Fruit fly (Drosophila melanogaster) whole organism, embryonic: ENCODE results near the gene brm.
A peak's percentile ranks its signal among the peaks of the same experiment; 100 is the strongest.

Experiments used
- Ada2b ChIP-seq: fragments of 200-800 bp; sonication (Bioruptor generic); IDR thresholded peaks from 2 replicates; pipeline ENCODE4 v1.3.6; 2022; ENCODE audit warnings: missing biosample characterization, missing genetic modification characterization
- B-H1 ChIP-seq: fragments of 200-800 bp; sonication (Bioruptor generic); IDR thresholded peaks from 3 replicates; pipeline ENCODE4 v1.3.6; 2022; ENCODE audit warnings: missing biosample characterization, missing genetic modification characterization
- CG10274 ChIP-seq: fragments of 200-800 bp; sonication (Bioruptor generic); optimal IDR thresholded peaks from 3 replicates; lab custom pipeline; 2017; ENCODE audit warnings: missing biosample characterization, mild to moderate bottlenecking, missing genetic modification characterization
- CG11247 ChIP-seq: fragments of 200-800 bp; sonication (Bioruptor generic); IDR thresholded peaks from 2 replicates; pipeline ENCODE4 v1.3.6; 2022; ENCODE audit warnings: missing biosample characterization, missing genetic modification characterization
- CG1233 ChIP-seq: fragments of 200-800 bp; sonication (Bioruptor generic); optimal IDR thresholded peaks from 4 replicates; lab custom pipeline; 2018; ENCODE audit warnings: missing biosample characterization, mild to moderate bottlenecking, missing genetic modification characterization
- CG13624 ChIP-seq: fragments of 200-800 bp; sonication (Bioruptor generic); optimal IDR thresholded peaks from 2 replicates; lab custom pipeline; 2016; ENCODE audit warnings: missing biosample characterization, missing genetic modification characterization
- CG14667 ChIP-seq: fragments of 200-800 bp; sonication (Bioruptor generic); IDR thresholded peaks from 2 replicates; pipeline ENCODE4 v1.3.6; 2022; ENCODE audit warnings: missing biosample characterization, missing genetic modification characterization
- CG1529 ChIP-seq: fragments of 200-800 bp; sonication (Bioruptor generic); optimal IDR thresholded peaks from 3 replicates; lab custom pipeline; 2018; ENCODE audit warnings: missing biosample characterization, missing genetic modification characterization
- CG16813 ChIP-seq: fragments of 200-800 bp; sonication (Bioruptor generic); IDR thresholded peaks from 3 replicates; pipeline ENCODE4 v1.3.6; 2022; ENCODE audit warnings: missing biosample characterization, missing genetic modification characterization; ENCODE audit not compliant: partially characterized antibody
- CG17568 ChIP-seq: fragments of 200-800 bp; sonication (Bioruptor generic); optimal IDR thresholded peaks from 2 replicates; lab custom pipeline; 2018; ENCODE audit warnings: missing biosample characterization, mild to moderate bottlenecking, missing genetic modification characterization, moderate library complexity
- CG31365 ChIP-seq: fragments of 200-800 bp; sonication (Bioruptor generic); optimal IDR thresholded peaks from 2 replicates; lab custom pipeline; 2018; ENCODE audit warnings: missing biosample characterization, mild to moderate bottlenecking, missing genetic modification characterization
- CG4360 ChIP-seq: fragments of 200-800 bp; sonication (Bioruptor generic); IDR thresholded peaks from 2 replicates; pipeline ENCODE4 v1.3.6; 2022; ENCODE audit warnings: missing biosample characterization, missing genetic modification characterization
- CG4854 ChIP-seq: fragments of 200-800 bp; sonication (Bioruptor generic); optimal IDR thresholded peaks from 2 replicates; lab custom pipeline; 2016; ENCODE audit warnings: missing biosample characterization, missing genetic modification characterization, inconsistent platforms
- CG6683 ChIP-seq: fragments of 200-800 bp; sonication (Bioruptor generic); optimal IDR thresholded peaks from 2 replicates; lab custom pipeline; 2017; ENCODE audit warnings: missing biosample characterization, mild to moderate bottlenecking, missing genetic modification characterization, missing genetic modification reagents
- CG6765 ChIP-seq: fragments of 200-800 bp; sonication (Bioruptor generic); optimal IDR thresholded peaks from 3 replicates; lab custom pipeline; 2017; ENCODE audit warnings: missing biosample characterization, mild to moderate bottlenecking, missing genetic modification characterization
- CG7556 ChIP-seq: fragments of 200-800 bp; sonication (Bioruptor generic); optimal IDR thresholded peaks from 2 replicates; lab custom pipeline; 2017; ENCODE audit warnings: missing biosample characterization, mild to moderate bottlenecking, missing genetic modification characterization
- CG8290 ChIP-seq, 3 experiments: fragments of 200-800 bp; sonication (Bioruptor generic); optimal IDR thresholded peaks; 2 replicates each; lab custom pipeline; 2016 to 2019; ENCODE audit warnings: missing biosample characterization in 3 of 3, missing genetic modification characterization in 3 of 3, mild to moderate bottlenecking in 2 of 3, moderate library complexity in 1 of 3
- CTCF ChIP-seq: fragments of 200-800 bp; sonication (Bioruptor generic); optimal IDR thresholded peaks from 2 replicates; lab custom pipeline; 2017; ENCODE audit warnings: missing biosample characterization, mild to moderate bottlenecking, missing genetic modification characterization, moderate library complexity
- CoRest ChIP-seq: fragments of 200-800 bp; sonication (Bioruptor generic); optimal IDR thresholded peaks from 3 replicates; lab custom pipeline; 2018; ENCODE audit warnings: missing biosample characterization, mild to moderate bottlenecking, missing genetic modification characterization, moderate library complexity
- D19A ChIP-seq: fragments of 200-800 bp; optimal IDR thresholded peaks from 3 replicates; lab custom pipeline; 2019; ENCODE audit warnings: missing biosample characterization, mild to moderate bottlenecking, missing genetic modification characterization, moderate library complexity
- Dad ChIP-seq: fragments of 200-800 bp; sonication (Bioruptor generic); optimal IDR thresholded peaks from 3 replicates; lab custom pipeline; 2016; ENCODE audit warnings: missing biosample characterization, missing genetic modification characterization
- Dbx ChIP-seq: fragments of 200-800 bp; sonication (Bioruptor generic); IDR thresholded peaks from 3 replicates; pipeline ENCODE4 v1.3.6; 2022; ENCODE audit warnings: missing biosample characterization, missing genetic modification characterization
- Doc3 ChIP-seq: fragments of 200-800 bp; sonication (Bioruptor generic); IDR thresholded peaks from 3 replicates; pipeline ENCODE4 v1.3.6; 2022; ENCODE audit warnings: missing biosample characterization, missing genetic modification characterization; ENCODE audit not compliant: partially characterized antibody
- Drgx ChIP-seq: fragments of 200-800 bp; sonication (Bioruptor generic); IDR thresholded peaks from 2 replicates; pipeline ENCODE4 v1.3.6; 2022; ENCODE audit warnings: missing biosample characterization, missing genetic modification characterization
- Eip74EF ChIP-seq, 2 experiments: fragments of 200-800 bp in 1 of 2; fragments of >200 bp in 1 of 2; sonication (Bioruptor generic) in 1 of 2; optimal IDR thresholded peaks; 2 replicates each; lab custom pipeline; 2017 to 2019; ENCODE audit warnings: missing biosample characterization in 2 of 2, missing genetic modification characterization in 2 of 2, mild to moderate bottlenecking in 1 of 2, moderate library complexity in 1 of 2
- HHEX ChIP-seq: fragments of 200-800 bp; sonication (Bioruptor generic); optimal IDR thresholded peaks from 3 replicates; lab custom pipeline; 2017; ENCODE audit warnings: missing biosample characterization, mild to moderate bottlenecking, missing genetic modification characterization, missing genetic modification reagents
- Hr78 ChIP-seq, 2 experiments: fragments of 200-800 bp in 1 of 2; fragments of >200 bp in 1 of 2; sonication (Bioruptor generic) in 1 of 2; optimal IDR thresholded peaks; 2 replicates each; lab custom pipeline; 2017 to 2019; ENCODE audit warnings: missing biosample characterization in 2 of 2, missing genetic modification characterization in 2 of 2, mild to moderate bottlenecking in 1 of 2, moderate library complexity in 1 of 2
- Mad ChIP-seq: fragments of 200-800 bp; sonication (Bioruptor generic); optimal IDR thresholded peaks from 2 replicates; lab custom pipeline; 2016; ENCODE audit warnings: missing biosample characterization, missing genetic modification characterization
- Nf-YA ChIP-seq: fragments of 200-800 bp; sonication (Bioruptor generic); IDR thresholded peaks from 2 replicates; pipeline ENCODE4 v1.3.6; 2022; ENCODE audit warnings: missing biosample characterization, missing genetic modification characterization
- Side ChIP-seq: fragments of 200-800 bp; sonication (Bioruptor generic); optimal IDR thresholded peaks from 2 replicates; lab custom pipeline; 2016; ENCODE audit warnings: missing biosample characterization, missing genetic modification characterization
- Six4 ChIP-seq: fragments of 200-800 bp; sonication (Bioruptor generic); optimal IDR thresholded peaks from 2 replicates; lab custom pipeline; 2016; ENCODE audit warnings: missing biosample characterization, missing genetic modification characterization
- Stat92E ChIP-seq, 3 experiments: fragments of >200 bp in 2 of 3; fragments of 200-800 bp in 1 of 3; sonication (Bioruptor generic) in 1 of 3; optimal IDR thresholded peaks; 2 replicates each; lab custom pipeline; 2017 to 2019; ENCODE audit warnings: missing biosample characterization in 3 of 3, missing genetic modification characterization in 3 of 3, mild to moderate bottlenecking in 1 of 3, moderate library complexity in 1 of 3
- TFAM ChIP-seq: fragments of 200-800 bp; sonication (Bioruptor generic); optimal IDR thresholded peaks from 2 replicates; lab custom pipeline; 2017; ENCODE audit warnings: missing biosample characterization, missing genetic modification characterization, inconsistent platforms
- Taf1 ChIP-seq: fragments of 200-800 bp; sonication (Bioruptor generic); IDR thresholded peaks from 2 replicates; pipeline ENCODE4 v1.3.6; 2022; ENCODE audit warnings: missing biosample characterization, missing genetic modification characterization
- bcd ChIP-seq: fragments of 200-800 bp; sonication (Bioruptor generic); optimal IDR thresholded peaks from 2 replicates; lab custom pipeline; 2017; ENCODE audit warnings: missing biosample characterization, mild to moderate bottlenecking, missing genetic modification characterization
- chinmo ChIP-seq: fragments of 200-800 bp; sonication (Bioruptor generic); IDR thresholded peaks from 4 replicates; pipeline ENCODE4 v1.3.6; 2022; ENCODE audit warnings: missing biosample characterization, missing genetic modification characterization; ENCODE audit not compliant: partially characterized antibody
- crc ChIP-seq: fragments of 200-800 bp; sonication (Bioruptor generic); optimal IDR thresholded peaks from 2 replicates; lab custom pipeline; 2016; ENCODE audit warnings: missing biosample characterization, missing genetic modification characterization
- croc ChIP-seq: fragments of 200-800 bp; sonication (Bioruptor generic); conservative IDR thresholded peaks from 3 replicates; pipeline ENCODE4 v1.3.6; 2022; ENCODE audit warnings: missing biosample characterization, missing genetic modification characterization
- disco-r ChIP-seq: fragments of 200-800 bp; sonication (Bioruptor generic); optimal IDR thresholded peaks from 2 replicates; lab custom pipeline; 2016; ENCODE audit warnings: missing biosample characterization, missing genetic modification characterization
- ewg ChIP-seq: fragments of 200-800 bp; sonication (Bioruptor generic); optimal IDR thresholded peaks from 3 replicates; lab custom pipeline; 2017; ENCODE audit warnings: mild to moderate bottlenecking, missing biosample characterization, missing genetic modification reagents, missing genetic modification characterization
- gcm2 ChIP-seq: fragments of 200-800 bp; sonication (Bioruptor generic); optimal IDR thresholded peaks from 2 replicates; lab custom pipeline; 2016; ENCODE audit warnings: missing biosample characterization, missing genetic modification characterization
- h ChIP-seq: fragments of >200 bp; optimal IDR thresholded peaks from 2 replicates; lab custom pipeline; 2017
- kah ChIP-seq: fragments of 200-800 bp; sonication (Bioruptor generic); optimal IDR thresholded peaks from 2 replicates; lab custom pipeline; 2018; ENCODE audit warnings: missing biosample characterization, mild to moderate bottlenecking, missing genetic modification characterization
- onecut ChIP-seq: fragments of 200-800 bp; sonication (Bioruptor generic); IDR thresholded peaks from 2 replicates; pipeline ENCODE4 v1.3.6; 2022; ENCODE audit warnings: missing biosample characterization, missing genetic modification characterization
- pita ChIP-seq: fragments of 200-800 bp; sonication (Bioruptor generic); optimal IDR thresholded peaks from 2 replicates; lab custom pipeline; 2017; ENCODE audit warnings: missing biosample characterization, mild to moderate bottlenecking, missing genetic modification characterization
- salm ChIP-seq: fragments of 200-800 bp; sonication (Bioruptor generic); optimal IDR thresholded peaks from 2 replicates; lab custom pipeline; 2018; ENCODE audit warnings: missing biosample characterization, mild to moderate bottlenecking, missing genetic modification characterization
- seq ChIP-seq: fragments of 200-800 bp; sonication (Bioruptor generic); IDR thresholded peaks from 2 replicates; pipeline ENCODE4 v1.3.6; 2022; ENCODE audit warnings: missing biosample characterization, missing genetic modification characterization
- shn ChIP-seq: fragments of 200-800 bp; sonication (Bioruptor generic); optimal IDR thresholded peaks from 3 replicates; lab custom pipeline; 2016; ENCODE audit warnings: missing biosample characterization, missing genetic modification characterization
- tgo ChIP-seq: fragments of 200-800 bp; sonication (Bioruptor generic); IDR thresholded peaks from 3 replicates; pipeline ENCODE4 v1.3.6; 2022; ENCODE audit warnings: missing biosample characterization, missing genetic modification characterization
- wek ChIP-seq: fragments of 200-800 bp; sonication (Bioruptor generic); optimal IDR thresholded peaks from 3 replicates; lab custom pipeline; 2018; ENCODE audit warnings: missing biosample characterization, mild to moderate bottlenecking, missing genetic modification characterization, moderate library complexity
- z ChIP-seq: fragments of 200-800 bp; sonication (Bioruptor generic); IDR thresholded peaks from 3 replicates; pipeline ENCODE4 v1.3.6; 2022; ENCODE audit warnings: missing biosample characterization, missing genetic modification characterization

The brm gene

DNA sequence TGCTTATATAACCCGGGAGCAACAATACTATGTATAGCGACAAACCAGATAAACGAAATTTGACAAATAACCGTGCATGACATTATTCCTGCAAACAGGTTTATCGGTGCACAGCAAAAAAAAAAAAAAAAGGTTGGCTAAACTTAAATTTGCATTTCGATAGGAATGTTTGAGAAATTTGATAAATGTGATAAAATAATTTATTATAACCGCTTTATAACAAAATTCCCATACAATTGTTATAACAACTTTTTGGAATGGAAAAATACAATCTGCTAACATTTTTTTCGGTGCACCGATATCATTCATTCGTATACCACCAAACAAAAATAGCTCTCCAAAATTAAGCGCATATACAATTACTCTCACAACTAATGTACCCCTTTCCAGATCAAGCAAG is 5.1 kb downstream of the brm start (continued):
- TF ChIP-seq CG4360 (GFP tag; lab: Robert Waterston, UW): no peak
- peak; percentile 66 for TF ChIP-seq Ada2b (GFP tag; lab: Robert Waterston, UW)
- TF ChIP-seq CG16813: no peak
- no peak for TF ChIP-seq z (GFP tag; lab: Robert Waterston, UW)
- 0 out of 2 replicates have a peak, but pooled peaks have one; percentile 31 for TF ChIP-seq Taf1 (GFP tag; lab: Robert Waterston, UW)
- peak; percentile 35 for TF ChIP-seq CG13624 (GFP tag; lab: Kevin White, UChicago)
- TF ChIP-seq salm (tag; lab: Kevin White, UChicago): no peak
- no peak for TF ChIP-seq gcm2
- no peak for TF ChIP-seq CG8290 (GFP tag; optimal IDR thresholded peaks at IDR 0.05; lab: Kevin White, UChicago)
- no peak for TF ChIP-seq CG8290 (tag; optimal IDR thresholded peaks at IDR 0.05; lab: Kevin White, UChicago)
- TF ChIP-seq Dbx (GFP tag; lab: Robert Waterston, UW): peak; percentile 58; the same call in 1 of the 3 replicates
- TF ChIP-seq Mad: no peak
- TF ChIP-seq Nf-YA (GFP tag; lab: Robert Waterston, UW): no peak
- TF ChIP-seq pita (GFP tag; lab: Kevin White, UChicago): no peak
- no peak for TF ChIP-seq Dad (GFP tag; lab: Kevin White, UChicago)
- no peak for TF ChIP-seq shn (GFP tag; lab: Kevin White, UChicago)
- peak; percentile 49 for TF ChIP-seq HHEX (GFP tag; lab: Kevin White, UChicago)
- TF ChIP-seq CG1529 (GFP tag; lab: Kevin White, UChicago): no peak
- no peak for TF ChIP-seq kah (GFP tag; lab: Kevin White, UChicago)
- peak; percentile 53; the same call in 2 of the 3 replicates for TF ChIP-seq croc (GFP tag; lab: Robert Waterston, UW)
- no peak for TF ChIP-seq CG31365 (tag; lab: Kevin White, UChicago)
- no peak for TF ChIP-seq CG6683 (GFP tag; lab: Kevin White, UChicago)
- no peak for TF ChIP-seq CG10274 (GFP tag; lab: Kevin White, UChicago)
- no peak for TF ChIP-seq CTCF (GFP tag; lab: Kevin White, UChicago)
- TF ChIP-seq disco-r (GFP tag; lab: Kevin White, UChicago): no peak
- no peak for TF ChIP-seq Six4 (GFP tag; lab: Kevin White, UChicago)
- TF ChIP-seq tgo (GFP tag; lab: Robert Waterston, UW): peak; percentile 77
- no peak for TF ChIP-seq seq (GFP tag; lab: Robert Waterston, UW)
- no peak for TF ChIP-seq Hr78 (GFP tag; optimal IDR thresholded peaks at IDR 0.05; lab: Kevin White, UChicago)
- no peak for TF ChIP-seq CG4854 (GFP tag; lab: Kevin White, UChicago)
- peak; percentile 55 for TF ChIP-seq Drgx (GFP tag; lab: Robert Waterston, UW)
- TF ChIP-seq Side (GFP tag; lab: Kevin White, UChicago): no peak
- TF ChIP-seq CG6765: no peak
- TF ChIP-seq Eip74EF (GFP tag; optimal IDR thresholded peaks at IDR 0.05; lab: Kevin White, UChicago): peak in 1 of 2 experiments; percentile 28
- peak; percentile 39 for TF ChIP-seq bcd (GFP tag; lab: Kevin White, UChicago)
- peak; percentile 49 for TF ChIP-seq CG1233 (GFP tag; lab: Kevin White, UChicago)
- no peak for TF ChIP-seq wek (GFP tag; lab: Kevin White, UChicago)
- peak; percentile 20 for TF ChIP-seq CoRest (tag; lab: Kevin White, UChicago)
- TF ChIP-seq chinmo (GFP tag; lab: Robert Waterston, UW): no peak
- no peak for TF ChIP-seq D19A (tag; lab: Kevin White, UChicago)
- no peak for TF ChIP-seq ewg (GFP tag; lab: Kevin White, UChicago)
- peak; percentile 58 for TF ChIP-seq CG14667 (GFP tag; lab: Robert Waterston, UW)
- TF ChIP-seq CG17568: no peak
- peak; percentile 55; the same call in 1 of the 2 replicates for TF ChIP-seq CG11247
- TF ChIP-seq onecut (GFP tag; lab: Robert Waterston, UW): 0 out of 2 replicates have a peak, but pooled peaks have one; percentile 8
- TF ChIP-seq Doc3 (GFP tag; lab: Robert Waterston, UW): no peak
- TF ChIP-seq crc: no peak
- TF ChIP-seq TFAM (GFP tag; lab: Kevin White, UChicago): no peak
- peak; percentile 40; the same call in 1 of the 3 replicates for TF ChIP-seq B-H1
- no peak for TF ChIP-seq h (lab: Kevin White, UChicago)
- no peak for TF ChIP-seq Stat92E (GFP tag; optimal IDR thresholded peaks at IDR 0.05; lab: Kevin White, UChicago)
- TF ChIP-seq CG7556 (GFP tag; lab: Kevin White, UChicago): no peak
